Worm (Caenorhabditis elegans): ENCODE results near the gene srbc-16.

The srbc-16 gene

DNA sequence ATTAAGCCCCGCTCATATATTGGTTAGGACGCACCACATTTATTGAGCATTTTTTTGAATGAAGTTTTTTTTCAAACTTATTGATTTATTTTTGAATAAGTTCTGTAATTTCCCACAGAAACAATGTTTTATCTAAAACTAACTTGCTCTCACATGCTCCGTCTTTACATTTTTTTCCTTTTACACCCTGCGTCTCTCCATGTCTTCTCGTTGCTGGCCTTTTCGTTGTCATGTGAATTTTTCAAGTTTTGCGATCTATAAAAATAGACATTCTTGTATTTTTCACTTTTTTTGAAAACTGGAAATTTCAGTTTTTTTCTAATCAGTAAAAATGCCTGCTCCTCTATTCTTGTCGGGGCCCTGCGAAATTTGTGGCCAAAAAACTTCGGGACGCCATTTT, 49.1 kb downstream of the srbc-16 start, which contains the start of gene nhr-134:
nhr-134 (plus strand) TSS at position 312 of the 400 bp plus-strand sequence.
- TF ChIP-seq B0310.2 (tag; optimal IDR thresholded peaks at IDR 0.05) (no peak), aly-1 (tag; optimal IDR thresholded peaks at IDR 0.05) (no peak), scrt-1 (GFP tag; IDR thresholded peaks at IDR 0.05) (no peak), tbx-11 (GFP tag; IDR thresholded peaks at IDR 0.05) (no peak), ceh-36 (tag; optimal IDR thresholded peaks at IDR 0.05) (no peak)
